Fruit fly (Drosophila melanogaster) whole organism, prepupa: ENCODE measurements around the gene CG43390.

ENCODE experiments used
- CG11294 ChIP-seq: fragments of 200-800 bp; sonication (Bioruptor generic); IDR thresholded peaks from 2 replicates; pipeline ENCODE4 v1.3.6; 2022; ENCODE audit warnings: missing biosample characterization, missing genetic modification characterization
- CG6792 ChIP-seq: fragments of 200-800 bp; sonication (Bioruptor generic); optimal IDR thresholded peaks from 3 replicates; lab custom pipeline; 2016; ENCODE audit warnings: missing biosample characterization, missing genetic modification characterization
- CG7368 ChIP-seq: fragments of 200-800 bp; sonication (Bioruptor generic); optimal IDR thresholded peaks from 3 replicates; lab custom pipeline; 2016; ENCODE audit warnings: missing biosample characterization, missing genetic modification characterization
- Eip78C ChIP-seq: fragments of 200-800 bp; sonication (Bioruptor generic); peaks from one replicate; lab custom pipeline; 2016; ENCODE audit warnings: missing biosample characterization, missing genetic modification characterization
- Hr4 ChIP-seq: fragments of 200-800 bp; sonication (Bioruptor generic); optimal IDR thresholded peaks from 3 replicates; lab custom pipeline; 2016; ENCODE audit warnings: missing biosample characterization, missing genetic modification characterization
- OdsH ChIP-seq: fragments of 200-800 bp; sonication (Bioruptor generic); optimal IDR thresholded peaks from 3 replicates; lab custom pipeline; 2016; ENCODE audit warnings: missing biosample characterization, missing genetic modification characterization
- lz ChIP-seq: fragments of 200-800 bp; sonication (Bioruptor generic); optimal IDR thresholded peaks from 3 replicates; lab custom pipeline; 2016; ENCODE audit warnings: missing biosample characterization, missing genetic modification characterization

- no peak for TF ChIP-seq CG11294 (GFP tag; lab: Robert Waterston, UW)
- no peak for TF ChIP-seq lz (GFP tag; lab: Kevin White, UChicago)
- TF ChIP-seq CG7368 (GFP tag; lab: Kevin White, UChicago): no peak
- no peak for TF ChIP-seq OdsH
- TF ChIP-seq Hr4 (GFP tag; lab: Kevin White, UChicago): no peak
- TF ChIP-seq CG6792 (GFP tag; lab: Kevin White, UChicago): no peak
- TF ChIP-seq Eip78C (GFP tag; lab: Kevin White, UChicago): no peak
These were observed 37.3 kb downstream of the CG43390 start for dm6 chr3L:11542437-11542836.
